Worm (Caenorhabditis elegans) whole organism, L4 larva: ENCODE results near the gene sng-1.
A peak's percentile ranks its signal among the peaks of the same experiment; 100 is the strongest.

Source experiments
- D1046.2 ChIP-seq: fragments of 200-800 bp; sonication (Bioruptor generic); IDR thresholded peaks from 2 replicates; pipeline ENCODE4 v1.3.6; 2022; ENCODE audit warnings: missing genetic modification characterization, missing compliant biosample characterization
- F10B5.3 ChIP-seq: sonication (generic microtip); optimal IDR thresholded peaks from 2 replicates; lab custom pipeline; 2016; ENCODE audit warnings: mild to moderate bottlenecking, missing genetic modification characterization, missing compliant biosample characterization
- F37D6.2 ChIP-seq: sonication (generic microtip); optimal IDR thresholded peaks from 2 replicates; lab custom pipeline; 2016; ENCODE audit warnings: mild to moderate bottlenecking, missing genetic modification characterization, missing compliant biosample characterization
- F44E2.7 ChIP-seq: fragments of 200-800 bp; sonication (Bioruptor generic); IDR thresholded peaks from 2 replicates; pipeline ENCODE4 v2.1.2; 2022; ENCODE audit warnings: missing genetic modification characterization, missing compliant biosample characterization
- R02D3.7 ChIP-seq: fragments of 150-350 bp; sonication (generic microtip); optimal IDR thresholded peaks from 3 replicates; lab custom pipeline; 2014; ENCODE audit warnings: missing biosample characterization, missing genetic modification characterization
- Y105C5A.15 ChIP-seq: fragments of 200-800 bp; sonication (Bioruptor generic); IDR thresholded peaks from 2 replicates; pipeline ENCODE4 v1.3.6; 2022; ENCODE audit warnings: missing genetic modification characterization, missing compliant biosample characterization
- ZK546.5 ChIP-seq, 2 experiments: sonication (generic microtip); optimal IDR thresholded peaks; 2 replicates each; lab custom pipeline; 2017; ENCODE audit warnings: missing biosample characterization in 2 of 2, missing genetic modification characterization in 2 of 2
- aly-2 ChIP-seq: sonication (generic microtip); optimal IDR thresholded peaks from 2 replicates; lab custom pipeline; 2018; ENCODE audit warnings: missing biosample characterization, missing genetic modification characterization
- ama-1 ChIP-seq: fragments of 150-350 bp; optimal IDR thresholded peaks from 2 replicates; lab custom pipeline; 2014; ENCODE audit warnings: inconsistent platforms, mixed read lengths
- ceh-82 ChIP-seq: sonication (generic microtip); optimal IDR thresholded peaks from 2 replicates; lab custom pipeline; 2017; ENCODE audit warnings: missing biosample characterization, missing genetic modification characterization
- daf-16 ChIP-seq, 3 experiments: sonication (generic microtip); optimal IDR thresholded peaks; 2 replicates each; lab custom pipeline; 2016 to 2017; ENCODE audit warnings: missing genetic modification characterization in 3 of 3, missing genetic modification reagents in 3 of 3, mild to moderate bottlenecking in 2 of 3, missing compliant biosample characterization in 2 of 3, missing biosample characterization in 1 of 3, moderate library complexity in 1 of 3
- daf-19 ChIP-seq: fragments of 200-800 bp; sonication (Bioruptor generic); conservative IDR thresholded peaks from 2 replicates; pipeline ENCODE4 v1.3.6; 2022; ENCODE audit warnings: missing genetic modification characterization, missing compliant biosample characterization
- dmd-6 ChIP-seq: fragments of 200-800 bp; sonication (Bioruptor generic); IDR thresholded peaks from 2 replicates; pipeline ENCODE4 v1.3.6; 2022; ENCODE audit warnings: missing genetic modification reagents, missing genetic modification characterization, missing compliant biosample characterization
- dmd-8 ChIP-seq: fragments of 200-800 bp; sonication (Bioruptor generic); IDR thresholded peaks from 2 replicates; pipeline ENCODE4 v1.3.6; 2022; ENCODE audit warnings: missing genetic modification characterization, missing compliant biosample characterization
- dpl-1 ChIP-seq: fragments of 150-350 bp; optimal IDR thresholded peaks from 2 replicates; lab custom pipeline; 2014; ENCODE audit warnings: missing biosample characterization, missing genetic modification reagents, missing genetic modification characterization
- duxl-1 ChIP-seq: sonication (generic microtip); optimal IDR thresholded peaks from 2 replicates; lab custom pipeline; 2016; ENCODE audit warnings: mild to moderate bottlenecking, missing genetic modification characterization, moderate library complexity, missing compliant biosample characterization; ENCODE audit not compliant: poor library complexity
- dve-1 ChIP-seq: sonication (generic microtip); optimal IDR thresholded peaks from 2 replicates; lab custom pipeline; 2017; ENCODE audit warnings: antibody characterized with exemption, mild to moderate bottlenecking, missing genetic modification characterization, missing compliant biosample characterization; ENCODE audit not compliant: insufficient read depth
- gei-8 ChIP-seq: fragments of 200-800 bp; sonication (Bioruptor generic); optimal IDR thresholded peaks from 2 replicates; lab custom pipeline; 2018; ENCODE audit warnings: mild to moderate bottlenecking, missing genetic modification characterization, missing compliant biosample characterization
- hlh-11 ChIP-seq: fragments of 200-800 bp; sonication (Bioruptor generic); optimal IDR thresholded peaks from 2 replicates; lab custom pipeline; 2018; ENCODE audit warnings: mild to moderate bottlenecking, missing genetic modification characterization, missing compliant biosample characterization
- hlh-30 ChIP-seq: sonication (generic microtip); optimal IDR thresholded peaks from 2 replicates; lab custom pipeline; 2017; ENCODE audit warnings: antibody characterized with exemption, mild to moderate bottlenecking, missing genetic modification characterization, missing compliant biosample characterization; ENCODE audit not compliant: insufficient read depth
- jun-1 ChIP-seq: fragments of 150-350 bp; optimal IDR thresholded peaks from 2 replicates; lab custom pipeline; 2014; ENCODE audit warnings: missing biosample characterization, missing genetic modification reagents, missing genetic modification characterization
- lin-29 ChIP-seq: fragments of 200-800 bp; sonication (Bioruptor generic); IDR thresholded peaks from 2 replicates; pipeline ENCODE4 v1.3.6; 2022; ENCODE audit warnings: missing genetic modification reagents, missing genetic modification characterization, missing compliant biosample characterization
- lsy-2 ChIP-seq, 2 experiments: fragments of 150-350 bp in 1 of 2; sonication (generic microtip) in 1 of 2; optimal IDR thresholded peaks; 2 replicates each; lab custom pipeline; 2014 to 2017; ENCODE audit warnings: missing biosample characterization in 2 of 2, missing genetic modification characterization in 2 of 2
- mdl-1 ChIP-seq, 2 experiments: fragments of 150-350 bp in 1 of 2; sonication (generic microtip) in 1 of 2; optimal IDR thresholded peaks; 2 replicates each; lab custom pipeline; 2014 to 2017; ENCODE audit warnings: missing biosample characterization in 2 of 2, missing genetic modification characterization in 2 of 2
- mdt-29 ChIP-seq: fragments of 200-800 bp; sonication (Bioruptor generic); IDR thresholded peaks from 2 replicates; pipeline ENCODE4 v1.3.6; 2022; ENCODE audit warnings: missing genetic modification reagents, missing genetic modification characterization, missing compliant biosample characterization
- mes-2 ChIP-seq: sonication (generic microtip); optimal IDR thresholded peaks from 2 replicates; lab custom pipeline; 2016; ENCODE audit warnings: missing genotype, mild to moderate bottlenecking, missing genetic modification characterization, missing compliant biosample characterization; ENCODE audit not compliant: poor library complexity, severe bottlenecking
- mxl-3 ChIP-seq: fragments of 200-800 bp; sonication (Bioruptor generic); optimal IDR thresholded peaks from 2 replicates; lab custom pipeline; 2018; ENCODE audit warnings: mild to moderate bottlenecking, missing genetic modification characterization, missing compliant biosample characterization
- nhr-28 ChIP-seq: fragments of 150-350 bp; optimal IDR thresholded peaks from 2 replicates; lab custom pipeline; 2014; ENCODE audit warnings: missing biosample characterization, missing genetic modification characterization
- nhr-77 ChIP-seq: fragments of 150-350 bp; optimal IDR thresholded peaks from 2 replicates; lab custom pipeline; 2014; ENCODE audit warnings: missing biosample characterization, missing genetic modification characterization
- pha-4 ChIP-seq, 2 experiments: fragments of 150-350 bp in 1 of 2; fragments of 200-800 bp in 1 of 2; sonication (Bioruptor generic) in 1 of 2; IDR thresholded peaks in 1 of 2; optimal IDR thresholded peaks in 1 of 2; 2 replicates each; pipeline versions ENCODE4 v1.3.6 to Lab custom; 2014 to 2022; ENCODE audit warnings: missing genetic modification characterization in 2 of 2, missing genetic modification reagents in 2 of 2, missing biosample characterization in 1 of 2, missing compliant biosample characterization in 1 of 2
- php-3 ChIP-seq: fragments of 200-800 bp; sonication (Bioruptor generic); IDR thresholded peaks from 2 replicates; pipeline ENCODE4 v1.3.6; 2022; ENCODE audit warnings: missing genetic modification reagents, missing genetic modification characterization, missing compliant biosample characterization
- pqm-1 ChIP-seq: sonication (generic microtip); optimal IDR thresholded peaks from 2 replicates; lab custom pipeline; 2017; ENCODE audit warnings: missing biosample characterization, missing genetic modification characterization
- rbr-2 ChIP-seq: sonication (generic microtip); optimal IDR thresholded peaks from 2 replicates; lab custom pipeline; 2016; ENCODE audit warnings: missing genotype, missing genetic modification characterization, missing compliant biosample characterization
- saeg-2 ChIP-seq: fragments of 200-800 bp; sonication (Bioruptor generic); IDR thresholded peaks from 2 replicates; pipeline ENCODE4 v1.3.6; 2022; ENCODE audit warnings: missing genetic modification reagents, missing genetic modification characterization, missing compliant biosample characterization
- skn-1 ChIP-seq: fragments of 150-350 bp; optimal IDR thresholded peaks from 2 replicates; lab custom pipeline; 2014; ENCODE audit warnings: missing biosample characterization, missing genetic modification characterization
- snpc-4 ChIP-seq: fragments of 150-350 bp; optimal IDR thresholded peaks from 2 replicates; lab custom pipeline; 2014; ENCODE audit warnings: missing biosample characterization, missing genetic modification characterization
- unc-130 ChIP-seq: sonication (generic microtip); optimal IDR thresholded peaks from 2 replicates; lab custom pipeline; 2016; ENCODE audit warnings: missing genetic modification reagents, missing genetic modification characterization, missing compliant biosample characterization
- unc-39 ChIP-seq: sonication (generic microtip); optimal IDR thresholded peaks from 2 replicates; lab custom pipeline; 2017; ENCODE audit warnings: missing biosample characterization, missing genetic modification characterization
- zip-2 ChIP-seq: fragments of 150-350 bp; optimal IDR thresholded peaks from 2 replicates; lab custom pipeline; 2014; ENCODE audit warnings: missing biosample characterization, missing genetic modification characterization
- ztf-11 ChIP-seq: fragments of 150-350 bp; optimal IDR thresholded peaks from 2 replicates; lab custom pipeline; 2014; ENCODE audit warnings: missing biosample characterization, missing genetic modification characterization

The sng-1 gene

DNA sequence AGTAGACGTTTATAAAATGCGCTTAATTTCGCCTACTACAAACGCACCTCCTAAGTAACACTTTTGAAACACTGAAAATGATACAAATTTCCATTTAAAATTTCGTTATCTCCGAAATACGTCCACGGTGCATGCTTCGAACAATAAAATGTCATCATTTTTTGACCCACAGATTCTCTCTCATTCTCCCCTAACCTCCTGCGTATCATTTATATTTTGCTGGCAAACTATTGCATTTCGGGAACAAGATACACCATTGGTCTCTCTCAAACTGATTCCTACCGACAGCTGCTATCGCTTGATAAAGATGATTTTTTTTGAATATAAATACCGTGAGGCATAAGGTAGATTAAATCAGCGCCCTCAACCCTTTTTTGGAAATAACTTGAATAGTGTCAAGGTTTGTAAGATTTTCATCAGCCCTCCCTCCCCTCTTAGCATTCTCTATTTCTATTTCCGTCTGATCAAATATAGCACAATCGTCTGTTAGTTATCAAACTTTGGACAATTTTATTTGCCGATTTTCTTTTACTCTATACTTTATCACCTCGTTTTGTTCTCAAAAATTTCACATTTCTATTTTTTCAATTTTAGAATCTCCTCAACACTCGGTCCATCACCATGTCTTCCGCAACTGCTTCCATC, 13.6 kb downstream of the sng-1 start, which contains the start of gene C07D8.6 (continued):
- TF ChIP-seq F10B5.3 (tag; lab: Kevin White, UChicago) (no peak), zip-2 (no peak), snpc-4 (no peak), mdl-1 (tag; optimal IDR thresholded peaks at IDR 0.05; lab: Kevin White, UChicago) (peak in 1 of 2 experiments; percentile 50), F37D6.2 (tag; lab: Kevin White, UChicago) (no peak), dmd-6 (GFP tag; lab: Robert Waterston, UW) (peak; percentile 86), lsy-2 (tag; optimal IDR thresholded peaks at IDR 0.05; lab: Kevin White, UChicago) (peak in 1 of 2 experiments; percentile 52), nhr-28 (tag; lab: Kevin White, UChicago) (peak; percentile 95), daf-19 (GFP tag; lab: Robert Waterston, UW) (no peak), unc-130 (GFP tag; lab: Kevin White, UChicago) (no peak), skn-1 (no peak), hlh-11 (tag; lab: Kevin White, UChicago) (peak; percentile 89), php-3 (peak; percentile 58; the same call in 1 of the 2 replicates), lin-29 (no peak), nhr-77 (peak; percentile 70), ceh-82 (tag; lab: Kevin White, UChicago) (no peak), pha-4 (GFP tag; IDR thresholded peaks at IDR 0.05; lab: Robert Waterston, UW) (no peak), pha-4 (tag; optimal IDR thresholded peaks at IDR 0.05; lab: Kevin White, UChicago) (no peak), gei-8 (no peak), ztf-11 (tag; lab: Kevin White, UChicago) (no peak), duxl-1 (tag; lab: Kevin White, UChicago) (no peak), D1046.2 (GFP tag; lab: Robert Waterston, UW) (no peak), F44E2.7 (GFP tag; lab: Robert Waterston, UW) (no peak), daf-16 (GFP tag; optimal IDR thresholded peaks at IDR 0.05; lab: Kevin White, UChicago) (peak in 1 of 2 experiments; percentile 60), daf-16 (tag; optimal IDR thresholded peaks at IDR 0.05; lab: Kevin White, UChicago) (peak; percentile 87), mxl-3 (peak; percentile 82), saeg-2 (GFP tag; lab: Robert Waterston, UW) (0 out of 2 replicates have a peak, but pooled peaks have one; percentile 33), jun-1 (no peak), aly-2 (tag; lab: Kevin White, UChicago) (no peak), mes-2 (tag; lab: Kevin White, UChicago) (peak; percentile 26), hlh-30 (tag; lab: Kevin White, UChicago) (peak; percentile 59)

DNA sequence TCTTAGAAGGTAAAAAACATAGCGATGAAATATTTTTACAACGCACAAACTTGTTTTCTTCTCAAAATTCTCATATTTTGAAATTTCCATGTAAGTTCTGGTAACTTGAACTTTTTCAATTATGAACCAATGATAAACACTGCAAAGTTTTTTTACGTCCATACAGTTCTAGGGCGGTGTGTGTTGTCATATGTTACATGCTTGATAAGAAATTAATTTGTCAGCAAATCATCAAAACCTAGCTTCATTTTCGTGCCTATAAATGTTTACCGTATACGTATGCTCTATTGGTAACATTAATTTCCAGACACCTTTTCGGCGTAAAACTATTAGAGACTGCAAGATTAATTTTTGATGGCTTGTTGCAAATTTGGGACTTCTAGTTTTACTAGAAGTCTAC, 15.8 kb downstream of the sng-1 start:
- TF ChIP-seq daf-16 (GFP tag; optimal IDR thresholded peaks at IDR 0.05; lab: Kevin White, UChicago) (no peak), daf-16 (tag; optimal IDR thresholded peaks at IDR 0.05; lab: Kevin White, UChicago) (peak; percentile 90), ZK546.5 (tag; optimal IDR thresholded peaks at IDR 0.05; lab: Kevin White, UChicago) (no peak), unc-39 (tag; lab: Kevin White, UChicago) (no peak), Y105C5A.15 (GFP tag; lab: Robert Waterston, UW) (no peak), mdt-29 (no peak), ama-1 (lab: Kevin White, UChicago) (no peak), dve-1 (tag; lab: Kevin White, UChicago) (peak; percentile 2), D1046.2 (GFP tag; lab: Robert Waterston, UW) (no peak), duxl-1 (tag; lab: Kevin White, UChicago) (no peak), dmd-8 (GFP tag; lab: Robert Waterston, UW) (no peak), pqm-1 (tag; lab: Kevin White, UChicago) (peak; percentile 80), hlh-30 (tag; lab: Kevin White, UChicago) (peak; percentile 8), rbr-2 (tag; lab: Kevin White, UChicago) (no peak), R02D3.7 (no peak), nhr-28 (tag; lab: Kevin White, UChicago) (peak; percentile 63), dpl-1 (GFP tag; lab: Kevin White, UChicago) (no peak)
